ENCODE assay signal across 1 fruit fly cellular context in the genomic region with DNA sequence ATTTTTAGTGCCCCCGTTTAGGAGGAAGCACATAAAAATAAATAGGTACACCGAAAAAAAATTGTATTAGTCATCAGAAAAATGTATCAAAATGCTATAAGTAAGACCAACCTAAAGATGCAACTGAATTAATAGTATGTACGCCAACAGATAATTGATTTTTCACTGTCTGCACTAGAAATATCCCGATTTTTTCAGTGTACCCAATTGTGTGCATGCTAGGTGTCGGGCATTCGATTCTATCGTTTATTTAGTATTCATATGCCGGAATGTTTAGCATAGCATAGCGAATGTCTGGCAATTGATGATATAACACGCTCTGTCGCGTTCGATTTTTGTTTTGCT.
TF ChIP-seq lines count a peak whose summit lies in the region.

No protein-coding gene starts in this region.

TF ChIP-seq in whole organism, embryonic, 481 proteins besides CTCF, POLR2A, EP300 and RAD21 (continued from another document):
- TF ChIP-seq wdn (GFP tag; IDR thresholded peaks at IDR 0.05; lab: Robert Waterston, UW) (peak; percentile 78), CG12299 (tag; optimal IDR thresholded peaks at IDR 0.05; lab: Kevin White, UChicago) (peak; percentile 79), seq (GFP tag; IDR thresholded peaks at IDR 0.05; lab: Robert Waterston, UW) (peak; percentile 85), ac (GFP tag; optimal IDR thresholded peaks at IDR 0.05; lab: Kevin White, UChicago) (no peak), Side (GFP tag; optimal IDR thresholded peaks at IDR 0.05; lab: Kevin White, UChicago) (peak; percentile 88), CG31388 (GFP tag; optimal IDR thresholded peaks at IDR 0.05; lab: Kevin White, UChicago) (peak; percentile 83), al (GFP tag; IDR thresholded peaks at IDR 0.05; lab: Robert Waterston, UW) (peak; percentile 78), her (GFP tag; optimal IDR thresholded peaks at IDR 0.05; lab: Kevin White, UChicago) (peak; percentile 89), CG18011 (GFP tag; optimal IDR thresholded peaks at IDR 0.05; lab: Kevin White, UChicago) (peak; percentile 73), dmrt99B (tag; optimal IDR thresholded peaks at IDR 0.05; lab: Kevin White, UChicago) (peak; percentile 90), tap (tag; optimal IDR thresholded peaks at IDR 0.05; lab: Kevin White, UChicago) (peak; percentile 85), fd3F (GFP tag; optimal IDR thresholded peaks at IDR 0.05; lab: Kevin White, UChicago) (peak; percentile 75), CG2129 (GFP tag; IDR thresholded peaks at IDR 0.05; lab: Robert Waterston, UW; ENCODE audit: partially characterized antibody) (no peak), Gsc (GFP tag; IDR thresholded peaks at IDR 0.05; lab: Robert Waterston, UW) (no peak), Usf (GFP tag; optimal IDR thresholded peaks at IDR 0.05; lab: Kevin White, UChicago) (peak; percentile 50), twi (tag; optimal IDR thresholded peaks at IDR 0.05; lab: Kevin White, UChicago) (peak; percentile 60), Max (GFP tag; optimal IDR thresholded peaks at IDR 0.05; lab: Kevin White, UChicago) (peak; percentile 66), CG11504 (tag; optimal IDR thresholded peaks at IDR 0.05; lab: Kevin White, UChicago) (peak; percentile 88), NK7.1 (GFP tag; optimal IDR thresholded peaks at IDR 0.05; lab: Kevin White, UChicago) (peak; percentile 82), tx (GFP tag; optimal IDR thresholded peaks at IDR 0.05; lab: Kevin White, UChicago) (peak; percentile 87), Sin3A (optimal IDR thresholded peaks at IDR 0.05; lab: Kevin White, UChicago) (no peak), Scr (GFP tag; IDR thresholded peaks at IDR 0.05; lab: Robert Waterston, UW; ENCODE audit: partially characterized antibody) (no peak), toy (GFP tag; IDR thresholded peaks at IDR 0.05; lab: Robert Waterston, UW) (no peak), Rfx (GFP tag; IDR thresholded peaks at IDR 0.05; lab: Robert Waterston, UW) (peak; percentile 93), lov (optimal IDR thresholded peaks at IDR 0.05; lab: Kevin White, UChicago) (no peak), lov (GFP tag; IDR thresholded peaks at IDR 0.05; lab: Robert Waterston, UW) (peak; percentile 74; the same call in 1 of the 3 replicates), CG1792 (GFP tag; optimal IDR thresholded peaks at IDR 0.05; lab: Kevin White, UChicago) (peak; percentile 81), CG7786 (GFP tag; optimal IDR thresholded peaks at IDR 0.05; lab: Kevin White, UChicago) (peak; percentile 84), nmo (GFP tag; optimal IDR thresholded peaks at IDR 0.05; lab: Kevin White, UChicago) (peak; percentile 87), CG10543 (GFP tag; optimal IDR thresholded peaks at IDR 0.05; lab: Kevin White, UChicago) (peak; percentile 67), hth (optimal IDR thresholded peaks at IDR 0.05; lab: Kevin White, UChicago) (no peak), cg (GFP tag; optimal IDR thresholded peaks at IDR 0.05; lab: Kevin White, UChicago) (no peak), HLH3B (GFP tag; IDR thresholded peaks at IDR 0.05; lab: Robert Waterston, UW) (peak; percentile 92), trh (GFP tag; optimal IDR thresholded peaks at IDR 0.05; lab: Kevin White, UChicago) (peak; percentile 75), maf-S (GFP tag; optimal IDR thresholded peaks at IDR 0.05; lab: Kevin White, UChicago) (peak; percentile 87), CG1603 (tag; optimal IDR thresholded peaks at IDR 0.05; lab: Kevin White, UChicago) (peak; percentile 89), gsb-n (tag; optimal IDR thresholded peaks at IDR 0.05; lab: Kevin White, UChicago) (peak; percentile 71), vfl (GFP tag; optimal IDR thresholded peaks at IDR 0.05; lab: Kevin White, UChicago) (peak; percentile 77), CG17829 (tag; optimal IDR thresholded peaks at IDR 0.05; lab: Kevin White, UChicago) (peak; percentile 52), CG10565 (GFP tag; optimal IDR thresholded peaks at IDR 0.05; lab: Kevin White, UChicago) (peak; percentile 30), Trl (optimal IDR thresholded peaks at IDR 0.05; lab: Kevin White, UChicago) (no peak), Trl (GFP tag; optimal IDR thresholded peaks at IDR 0.05; lab: Kevin White, UChicago) (peak; percentile 93), gsb (GFP tag; IDR thresholded peaks at IDR 0.05; lab: Robert Waterston, UW) (peak; percentile 86), usp (GFP tag; optimal IDR thresholded peaks at IDR 0.05; lab: Kevin White, UChicago) (no peak), CG30020 (tag; optimal IDR thresholded peaks at IDR 0.05; lab: Kevin White, UChicago) (peak; percentile 24), HmgZ (tag; optimal IDR thresholded peaks at IDR 0.05; lab: Kevin White, UChicago) (peak; percentile 79), pho (GFP tag; optimal IDR thresholded peaks at IDR 0.05; lab: Kevin White, UChicago) (peak; percentile 91), YL-1 (GFP tag; optimal IDR thresholded peaks at IDR 0.05; lab: Kevin White, UChicago) (peak; percentile 43), Lim3 (GFP tag; IDR thresholded peaks at IDR 0.05; lab: Robert Waterston, UW) (peak; percentile 73; the same call in 1 of the 2 replicates), Meics (GFP tag; optimal IDR thresholded peaks at IDR 0.05; lab: Kevin White, UChicago) (peak; percentile 90), CG4617 (GFP tag; optimal IDR thresholded peaks at IDR 0.05; lab: Kevin White, UChicago; ENCODE audit: borderline replicate concordance) (peak; percentile 51), bbx (GFP tag; IDR thresholded peaks at IDR 0.05; lab: Robert Waterston, UW; ENCODE audit: partially characterized antibody) (no peak), CG1529 (GFP tag; optimal IDR thresholded peaks at IDR 0.05; lab: Kevin White, UChicago) (peak; percentile 70), CG7357 (GFP tag; IDR thresholded peaks at IDR 0.05; lab: Robert Waterston, UW) (peak; percentile 76), wor (GFP tag; IDR thresholded peaks at IDR 0.05; lab: Robert Waterston, UW) (peak; percentile 71), CG16813 (GFP tag; IDR thresholded peaks at IDR 0.05; lab: Robert Waterston, UW; ENCODE audit: partially characterized antibody) (no peak), Bdp1 (GFP tag; optimal IDR thresholded peaks at IDR 0.05; lab: Kevin White, UChicago) (peak; percentile 70), CG31224 (GFP tag; IDR thresholded peaks at IDR 0.05; lab: Robert Waterston, UW) (peak; percentile 77), kay (GFP tag; optimal IDR thresholded peaks at IDR 0.05; lab: Kevin White, UChicago) (peak; percentile 67), rib (GFP tag; IDR thresholded peaks at IDR 0.05; lab: Robert Waterston, UW) (peak; percentile 85), eyg (GFP tag; optimal IDR thresholded peaks at IDR 0.05; lab: Kevin White, UChicago) (peak; percentile 82), CoRest (tag; optimal IDR thresholded peaks at IDR 0.05; lab: Kevin White, UChicago) (peak; percentile 90), trem (tag; optimal IDR thresholded peaks at IDR 0.05; lab: Kevin White, UChicago) (peak; percentile 27), prd (optimal IDR thresholded peaks at IDR 0.05; lab: Kevin White, UChicago) (no peak), prd (GFP tag; IDR thresholded peaks at IDR 0.05; lab: Robert Waterston, UW) (peak; percentile 91), chinmo (GFP tag; IDR thresholded peaks at IDR 0.05; lab: Robert Waterston, UW; ENCODE audit: partially characterized antibody) (peak; percentile 67; the same call in 1 of the 4 replicates), NfI (GFP tag; optimal IDR thresholded peaks at IDR 0.05; lab: Kevin White, UChicago) (peak; percentile 89), CG14441 (GFP tag; IDR thresholded peaks at IDR 0.05; lab: Robert Waterston, UW) (peak; percentile 88), CG9727 (GFP tag; optimal IDR thresholded peaks at IDR 0.05; lab: Kevin White, UChicago) (peak; percentile 80), lola (GFP tag; optimal IDR thresholded peaks at IDR 0.05; lab: Kevin White, UChicago) (peak in 1 of 3 experiments; percentile 58), Ets97D (GFP tag; optimal IDR thresholded peaks at IDR 0.05; lab: Kevin White, UChicago) (peak; percentile 73), gt (GFP tag; IDR thresholded peaks at IDR 0.05; lab: Robert Waterston, UW) (peak; percentile 12; the same call in 1 of the 2 replicates), Chrac-16 (GFP tag; optimal IDR thresholded peaks at IDR 0.05; lab: Kevin White, UChicago) (peak; percentile 86), dm (GFP tag; optimal IDR thresholded peaks at IDR 0.05; lab: Kevin White, UChicago) (peak; percentile 72), CG13424 (tag; optimal IDR thresholded peaks at IDR 0.05; lab: Kevin White, UChicago) (peak; percentile 88), C15 (GFP tag; IDR thresholded peaks at IDR 0.05; lab: Robert Waterston, UW) (peak; percentile 67; the same call in 1 of the 3 replicates), CG15479 (GFP tag; optimal IDR thresholded peaks at IDR 0.05; lab: Kevin White, UChicago) (no peak), PHDP (tag; optimal IDR thresholded peaks at IDR 0.05; lab: Kevin White, UChicago) (peak; percentile 91), Dip3 (GFP tag; optimal IDR thresholded peaks at IDR 0.05; lab: Kevin White, UChicago) (peak; percentile 85), pan (optimal IDR thresholded peaks at IDR 0.05; lab: Kevin White, UChicago) (no peak), pan (GFP tag; optimal IDR thresholded peaks at IDR 0.05 in 1 of 2, IDR thresholded peaks at IDR 0.05 in 1 of 2) (peak in 1 of 2 experiments; percentile 91), CG12155 (GFP tag; optimal IDR thresholded peaks at IDR 0.05; lab: Kevin White, UChicago) (peak; percentile 82), CG2202 (tag; optimal IDR thresholded peaks at IDR 0.05; lab: Kevin White, UChicago) (peak; percentile 69), lmd (GFP tag; IDR thresholded peaks at IDR 0.05; lab: Robert Waterston, UW) (peak; percentile 90), CG11560 (tag; IDR thresholded peaks at IDR 0.05; lab: Robert Waterston, UW) (no peak), bowl (GFP tag; IDR thresholded peaks at IDR 0.05; lab: Robert Waterston, UW) (peak; percentile 77), Dip2 (GFP tag; IDR thresholded peaks at IDR 0.05; lab: Robert Waterston, UW) (no peak), da (GFP tag; optimal IDR thresholded peaks at IDR 0.05; lab: Kevin White, UChicago) (peak; percentile 68), CG13894 (tag; optimal IDR thresholded peaks at IDR 0.05; lab: Kevin White, UChicago) (peak; percentile 76), pfk (GFP tag; optimal IDR thresholded peaks at IDR 0.05; lab: Kevin White, UChicago) (no peak), dpn (GFP tag; optimal IDR thresholded peaks at IDR 0.05; lab: Kevin White, UChicago) (peak; percentile 92), CG11695 (GFP tag; IDR thresholded peaks at IDR 0.05; lab: Robert Waterston, UW) (peak; percentile 87), Awh (GFP tag; IDR thresholded peaks at IDR 0.05; lab: Robert Waterston, UW) (peak; percentile 81), CG18764 (GFP tag; optimal IDR thresholded peaks at IDR 0.05; lab: Kevin White, UChicago) (peak; percentile 76), Neu2 (GFP tag; optimal IDR thresholded peaks at IDR 0.05; lab: Kevin White, UChicago; ENCODE audit: borderline replicate concordance) (no peak), Ravus (GFP tag; IDR thresholded peaks at IDR 0.05; lab: Robert Waterston, UW) (peak; percentile 83), nerfin-2 (GFP tag; IDR thresholded peaks at IDR 0.05; lab: Robert Waterston, UW; ENCODE audit: partially characterized antibody) (no peak), Oaz (GFP tag; IDR thresholded peaks at IDR 0.05; lab: Robert Waterston, UW) (peak; percentile 80), GATAe (GFP tag; conservative IDR thresholded peaks at IDR 0.05; lab: Robert Waterston, UW) (peak; percentile 37; the same call in 1 of the 2 replicates), CG9437 (GFP tag; optimal IDR thresholded peaks at IDR 0.05; lab: Kevin White, UChicago) (peak; percentile 77), CG6813 (GFP tag; optimal IDR thresholded peaks at IDR 0.05; lab: Kevin White, UChicago) (peak; percentile 71), az2 (GFP tag; optimal IDR thresholded peaks at IDR 0.05; lab: Kevin White, UChicago) (peak; percentile 88), insv (GFP tag; optimal IDR thresholded peaks at IDR 0.05; lab: Kevin White, UChicago) (no peak), hbn (GFP tag; IDR thresholded peaks at IDR 0.05; lab: Robert Waterston, UW; ENCODE audit: partially characterized antibody) (no peak), nom (GFP tag; optimal IDR thresholded peaks at IDR 0.05; lab: Kevin White, UChicago) (no peak), jigr1 (GFP tag; IDR thresholded peaks at IDR 0.05; lab: Robert Waterston, UW) (no peak), sqz (GFP tag; optimal IDR thresholded peaks at IDR 0.05; lab: Kevin White, UChicago) (peak; percentile 46), B-H1 (GFP tag; IDR thresholded peaks at IDR 0.05; lab: Robert Waterston, UW) (peak; percentile 86), Sox100B (GFP tag; optimal IDR thresholded peaks at IDR 0.05; lab: Kevin White, UChicago) (peak; percentile 74), CG13287 (GFP tag; IDR thresholded peaks at IDR 0.05; lab: Robert Waterston, UW; ENCODE audit: partially characterized antibody) (no peak), Hmr (GFP tag; optimal IDR thresholded peaks at IDR 0.05; lab: Kevin White, UChicago) (peak; percentile 88), CG1832 (GFP tag; optimal IDR thresholded peaks at IDR 0.05; lab: Kevin White, UChicago) (no peak), CG10209 (GFP tag; optimal IDR thresholded peaks at IDR 0.05; lab: Kevin White, UChicago) (peak; percentile 88), sob (GFP tag; IDR thresholded peaks at IDR 0.05; lab: Robert Waterston, UW) (peak; percentile 88), CG11456 (GFP tag; IDR thresholded peaks at IDR 0.05; lab: Robert Waterston, UW) (peak; percentile 90), Ptx1 (GFP tag; IDR thresholded peaks at IDR 0.05; lab: Robert Waterston, UW) (peak; percentile 93), CG31365 (tag; optimal IDR thresholded peaks at IDR 0.05; lab: Kevin White, UChicago) (peak; percentile 61), Pdp1 (GFP tag; optimal IDR thresholded peaks at IDR 0.05; lab: Kevin White, UChicago) (peak; percentile 91 to 94), Atf-2 (GFP tag; optimal IDR thresholded peaks at IDR 0.05; lab: Kevin White, UChicago) (peak; percentile 83), CG33213 (GFP tag; optimal IDR thresholded peaks at IDR 0.05; lab: Kevin White, UChicago) (peak; percentile 87), CG18476 (GFP tag; optimal IDR thresholded peaks at IDR 0.05; lab: Kevin White, UChicago) (peak; percentile 67), CG12769 (tag; optimal IDR thresholded peaks at IDR 0.05; lab: Kevin White, UChicago) (peak; percentile 95), CG15696 (tag; optimal IDR thresholded peaks at IDR 0.05; lab: Kevin White, UChicago) (peak; percentile 44), CG4328 (GFP tag; optimal IDR thresholded peaks at IDR 0.05; lab: Kevin White, UChicago) (peak; percentile 70), D (optimal IDR thresholded peaks at IDR 0.05; lab: Kevin White, UChicago) (no peak), D (GFP tag; optimal IDR thresholded peaks at IDR 0.05; lab: Kevin White, UChicago) (peak; percentile 66)
